Fruit fly (Drosophila melanogaster) whole organism, prepupa: ENCODE data around the gene CG33483.
A peak's percentile ranks its signal among the peaks of the same experiment; 100 is the strongest.

Experiments used
- Blimp-1 ChIP-seq: fragments of 200-800 bp; sonication (Bioruptor generic); optimal IDR thresholded peaks from 3 replicates; lab custom pipeline; 2017; ENCODE audit warnings: missing biosample characterization, missing genetic modification characterization, mild to moderate bottlenecking, moderate library complexity, missing genetic modification reagents
- CG11762 ChIP-seq: fragments of 200-800 bp; sonication (Bioruptor generic); optimal IDR thresholded peaks from 3 replicates; lab custom pipeline; 2016; ENCODE audit warnings: missing biosample characterization, missing genetic modification characterization; ENCODE audit not compliant: insufficient read depth
- CG15336 ChIP-seq: fragments of 200-800 bp; sonication (Bioruptor generic); IDR thresholded peaks from 2 replicates; pipeline ENCODE4 v1.3.6; 2022; ENCODE audit warnings: missing biosample characterization, missing genetic modification characterization
- CG1621 ChIP-seq: fragments of 200-800 bp; sonication (Bioruptor generic); optimal IDR thresholded peaks from 3 replicates; lab custom pipeline; 2018; ENCODE audit warnings: missing biosample characterization, mild to moderate bottlenecking, missing genetic modification characterization
- CG16779 ChIP-seq: fragments of 200-800 bp; sonication (Bioruptor generic); optimal IDR thresholded peaks from 3 replicates; lab custom pipeline; 2017; ENCODE audit warnings: missing biosample characterization, mild to moderate bottlenecking, missing genetic modification characterization
- CG31627 ChIP-seq: fragments of 200-800 bp; sonication (Bioruptor generic); optimal IDR thresholded peaks from 3 replicates; lab custom pipeline; 2016; ENCODE audit warnings: missing biosample characterization, missing genetic modification characterization
- CG32006 ChIP-seq: fragments of 200-800 bp; sonication (Bioruptor generic); optimal IDR thresholded peaks from 3 replicates; lab custom pipeline; 2017; ENCODE audit warnings: missing biosample characterization, mild to moderate bottlenecking, missing genetic modification characterization
- CG34406 ChIP-seq: fragments of 200-800 bp; sonication (Bioruptor generic); optimal IDR thresholded peaks from 3 replicates; lab custom pipeline; 2016; ENCODE audit warnings: missing biosample characterization, missing genetic modification characterization
- CG3919 ChIP-seq: fragments of 200-800 bp; sonication (Bioruptor generic); optimal IDR thresholded peaks from 3 replicates; lab custom pipeline; 2016; ENCODE audit warnings: missing biosample characterization, missing genetic modification characterization
- CG4318 ChIP-seq: fragments of 200-800 bp; sonication (Bioruptor generic); optimal IDR thresholded peaks from 3 replicates; lab custom pipeline; 2017; ENCODE audit warnings: missing biosample characterization, mild to moderate bottlenecking, missing genetic modification characterization
- CG6792 ChIP-seq: fragments of 200-800 bp; sonication (Bioruptor generic); optimal IDR thresholded peaks from 3 replicates; lab custom pipeline; 2016; ENCODE audit warnings: missing biosample characterization, missing genetic modification characterization
- CG6808 ChIP-seq: fragments of 200-800 bp; sonication (Bioruptor generic); optimal IDR thresholded peaks from 3 replicates; lab custom pipeline; 2017; ENCODE audit warnings: missing biosample characterization, missing genetic modification characterization, mild to moderate bottlenecking, moderate library complexity, missing genetic modification reagents
- CG6854 ChIP-seq: fragments of 200-800 bp; sonication (Bioruptor generic); optimal IDR thresholded peaks from 2 replicates; lab custom pipeline; 2017; ENCODE audit warnings: missing biosample characterization, mild to moderate bottlenecking, missing genetic modification characterization
- CG7368 ChIP-seq: fragments of 200-800 bp; sonication (Bioruptor generic); optimal IDR thresholded peaks from 3 replicates; lab custom pipeline; 2016; ENCODE audit warnings: missing biosample characterization, missing genetic modification characterization
- CG8319 ChIP-seq: fragments of 200-800 bp; sonication (Bioruptor generic); optimal IDR thresholded peaks from 3 replicates; lab custom pipeline; 2016; ENCODE audit warnings: missing biosample characterization, missing genetic modification characterization
- CG8632 ChIP-seq: fragments of 200-800 bp; sonication (Bioruptor generic); optimal IDR thresholded peaks from 3 replicates; lab custom pipeline; 2016; ENCODE audit warnings: missing biosample characterization, missing genetic modification characterization
- CG9139 ChIP-seq: fragments of 200-800 bp; sonication (Bioruptor generic); optimal IDR thresholded peaks from 3 replicates; lab custom pipeline; 2017; ENCODE audit warnings: missing biosample characterization, mild to moderate bottlenecking, missing genetic modification characterization
- Eip78C ChIP-seq: fragments of 200-800 bp; sonication (Bioruptor generic); peaks from one replicate; lab custom pipeline; 2016; ENCODE audit warnings: missing biosample characterization, missing genetic modification characterization
- Eip93F ChIP-seq: fragments of 200-800 bp; sonication (Bioruptor generic); optimal IDR thresholded peaks from 2 replicates; lab custom pipeline; 2016; ENCODE audit warnings: missing biosample characterization, mild to moderate bottlenecking, missing genetic modification characterization
- Ets21C ChIP-seq: fragments of 200-800 bp; sonication (Bioruptor generic); optimal IDR thresholded peaks from 3 replicates; lab custom pipeline; 2016; ENCODE audit warnings: missing biosample characterization, missing genetic modification characterization
- Gug ChIP-seq: fragments of 200-800 bp; sonication (Bioruptor generic); IDR thresholded peaks from 2 replicates; pipeline ENCODE4 v1.3.6; 2022; ENCODE audit warnings: missing biosample characterization, missing genetic modification characterization
- Hr39 ChIP-seq: fragments of 200-800 bp; sonication (Bioruptor generic); optimal IDR thresholded peaks from 2 replicates; lab custom pipeline; 2016; ENCODE audit warnings: missing biosample characterization, missing genetic modification characterization
- Hr4 ChIP-seq: fragments of 200-800 bp; sonication (Bioruptor generic); optimal IDR thresholded peaks from 3 replicates; lab custom pipeline; 2016; ENCODE audit warnings: missing biosample characterization, missing genetic modification characterization
- Lpt ChIP-seq: fragments of 200-800 bp; sonication (Bioruptor generic); optimal IDR thresholded peaks from 3 replicates; lab custom pipeline; 2016; ENCODE audit warnings: missing biosample characterization, missing genetic modification characterization
- OdsH ChIP-seq: fragments of 200-800 bp; sonication (Bioruptor generic); optimal IDR thresholded peaks from 3 replicates; lab custom pipeline; 2016; ENCODE audit warnings: missing biosample characterization, missing genetic modification characterization
- Sox102F ChIP-seq: fragments of 200-800 bp; sonication (Bioruptor generic); optimal IDR thresholded peaks from 2 replicates; lab custom pipeline; 2016; ENCODE audit warnings: missing biosample characterization, mild to moderate bottlenecking, missing genetic modification characterization
- dsx ChIP-seq: fragments of 200-800 bp; optimal IDR thresholded peaks from 3 replicates; lab custom pipeline; 2019; ENCODE audit warnings: missing biosample characterization, mild to moderate bottlenecking, missing genetic modification characterization, moderate library complexity; ENCODE audit not compliant: poor library complexity, severe bottlenecking
- esn ChIP-seq: fragments of 200-800 bp; sonication (Bioruptor generic); optimal IDR thresholded peaks from 2 replicates; lab custom pipeline; 2016; ENCODE audit warnings: missing biosample characterization, mild to moderate bottlenecking, missing genetic modification characterization, moderate library complexity
- fd59A ChIP-seq: fragments of 200-800 bp; sonication (Bioruptor generic); optimal IDR thresholded peaks from 2 replicates; lab custom pipeline; 2017; ENCODE audit warnings: missing biosample characterization, mild to moderate bottlenecking, missing genetic modification characterization, missing genetic modification reagents
- fd85E ChIP-seq: fragments of 200-800 bp; sonication (Bioruptor generic); optimal IDR thresholded peaks from 3 replicates; lab custom pipeline; 2016; ENCODE audit warnings: missing biosample characterization, missing genetic modification characterization
- fkh ChIP-seq: fragments of 200-800 bp; sonication (Bioruptor generic); optimal IDR thresholded peaks from 3 replicates; lab custom pipeline; 2017; ENCODE audit warnings: missing biosample characterization, mild to moderate bottlenecking, missing genetic modification characterization, moderate library complexity
- net ChIP-seq: fragments of 200-800 bp; sonication (Bioruptor generic); optimal IDR thresholded peaks from 3 replicates; lab custom pipeline; 2016; ENCODE audit warnings: missing biosample characterization, missing genetic modification characterization
- pdm3 ChIP-seq: fragments of 200-800 bp; sonication (Bioruptor generic); optimal IDR thresholded peaks from 3 replicates; lab custom pipeline; 2016; ENCODE audit warnings: missing biosample characterization, missing genetic modification characterization
- salr ChIP-seq, 2 experiments: fragments of 200-800 bp; sonication (Bioruptor generic); optimal IDR thresholded peaks; 3 replicates each; lab custom pipeline; 2016 to 2018; ENCODE audit warnings: missing biosample characterization in 2 of 2, missing genetic modification characterization in 2 of 2, mild to moderate bottlenecking in 1 of 2
- spab ChIP-seq: fragments of 200-800 bp; sonication (Bioruptor generic); optimal IDR thresholded peaks from 2 replicates; lab custom pipeline; 2017; ENCODE audit warnings: missing biosample characterization, mild to moderate bottlenecking, missing genetic modification characterization, missing genetic modification reagents
- ss ChIP-seq, 2 experiments: fragments of 200-800 bp; sonication (Bioruptor generic); optimal IDR thresholded peaks; 2 replicates in 1 of 2; 3 replicates in 1 of 2; lab custom pipeline; 2017 to 2018; ENCODE audit warnings: mild to moderate bottlenecking in 2 of 2, missing biosample characterization in 2 of 2, missing genetic modification characterization in 2 of 2, moderate library complexity in 1 of 2
- svp ChIP-seq: fragments of 200-800 bp; sonication (Bioruptor generic); peaks from one replicate; lab custom pipeline; 2016; ENCODE audit warnings: missing biosample characterization, missing genetic modification characterization
- vri ChIP-seq: fragments of 200-800 bp; sonication (Bioruptor generic); optimal IDR thresholded peaks from 3 replicates; lab custom pipeline; 2016; ENCODE audit warnings: missing biosample characterization, mild to moderate bottlenecking, missing genetic modification characterization

CG33483 gene

DNA sequence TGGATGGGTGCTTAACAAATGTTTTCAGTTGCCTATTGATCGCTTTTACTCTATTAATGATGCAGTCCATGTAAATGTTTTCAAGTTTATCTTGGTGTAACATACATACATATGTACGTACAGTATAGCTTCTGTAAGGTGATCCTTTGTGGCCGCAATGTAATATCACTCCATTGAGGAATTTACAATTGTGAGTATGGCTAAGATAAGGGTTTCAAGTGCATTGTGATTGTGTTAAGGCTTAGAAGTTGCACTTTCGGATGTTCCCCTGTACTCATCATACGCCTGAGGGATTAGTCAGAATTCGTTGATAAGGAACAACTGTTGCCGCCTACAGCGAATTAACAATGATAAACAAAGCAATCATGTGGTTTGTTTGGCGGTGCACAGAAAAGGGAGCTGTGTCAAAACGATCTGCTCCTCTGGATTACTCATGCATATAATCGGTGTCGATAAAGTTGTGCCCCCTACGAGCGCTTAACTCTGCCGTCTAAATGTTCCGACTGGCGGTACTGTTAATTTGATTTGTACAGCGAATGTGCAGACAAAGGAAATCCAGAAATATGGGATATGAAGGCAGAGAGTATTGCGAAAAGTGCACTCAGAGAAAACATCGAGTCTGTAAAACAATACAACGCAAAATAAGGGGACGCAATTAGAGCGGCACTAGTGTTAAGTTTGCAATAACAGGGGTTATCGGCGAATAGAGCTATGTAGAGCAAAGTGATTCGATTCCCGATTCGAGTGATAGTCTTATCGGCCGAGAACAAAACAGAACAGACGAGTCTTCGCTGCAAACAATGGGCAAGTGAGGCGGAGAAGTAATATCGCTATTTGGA lies 14.0 kb downstream of the CG33483 start (continued):
- peak; percentile 93 for TF ChIP-seq Eip78C (GFP tag; lab: Kevin White, UChicago)
- TF ChIP-seq Eip93F, result peak; percentile 38
- peak; percentile 73 for TF ChIP-seq net (GFP tag; lab: Kevin White, UChicago)
- peak; percentile 68 for TF ChIP-seq Lpt (GFP tag; lab: Kevin White, UChicago)
- peak; percentile 57 for TF ChIP-seq CG16779 (tag; lab: Kevin White, UChicago)
- peak; percentile 77 for TF ChIP-seq Gug (GFP tag; lab: Robert Waterston, UW)
- TF ChIP-seq CG6808, result peak; percentile 50
- TF ChIP-seq vri (GFP tag; lab: Kevin White, UChicago), result peak; percentile 75
- peak; percentile 57 for TF ChIP-seq spab (GFP tag; lab: Kevin White, UChicago)
- TF ChIP-seq fd85E (GFP tag; lab: Kevin White, UChicago), result no peak
- peak; percentile 51; the same call in 1 of the 2 replicates for TF ChIP-seq CG15336 (GFP tag; lab: Robert Waterston, UW)
- no peak for TF ChIP-seq fkh (GFP tag; lab: Kevin White, UChicago)
- peak; percentile 23 for TF ChIP-seq CG9139 (GFP tag; lab: Kevin White, UChicago)
- TF ChIP-seq CG8632 (GFP tag; lab: Kevin White, UChicago), result peak; percentile 74
- peak; percentile 89 for TF ChIP-seq esn (GFP tag; lab: Kevin White, UChicago)
- peak; percentile 77 for TF ChIP-seq CG34406
- TF ChIP-seq CG4318 (GFP tag; lab: Kevin White, UChicago), result peak; percentile 60
- TF ChIP-seq ss (GFP tag; optimal IDR thresholded peaks at IDR 0.05; lab: Kevin White, UChicago), result peak in 1 of 2 experiments; percentile 71
- peak; percentile 82 for TF ChIP-seq CG32006
- TF ChIP-seq CG7368 (GFP tag; lab: Kevin White, UChicago), result peak; percentile 80
- peak; percentile 52 for TF ChIP-seq fd59A (GFP tag; lab: Kevin White, UChicago)
- TF ChIP-seq CG11762, result peak; percentile 67
- peak; percentile 85 for TF ChIP-seq OdsH
- TF ChIP-seq CG6854 (GFP tag; lab: Kevin White, UChicago), result peak; percentile 17
- TF ChIP-seq Hr4 (GFP tag; lab: Kevin White, UChicago), result peak; percentile 85
- TF ChIP-seq, all 60 proteins: peak for 57

- no peak for TF ChIP-seq Eip93F
These were observed 14.7 kb downstream of the CG33483 start for dm6 chr3R:30887302-30887701.

DNA sequence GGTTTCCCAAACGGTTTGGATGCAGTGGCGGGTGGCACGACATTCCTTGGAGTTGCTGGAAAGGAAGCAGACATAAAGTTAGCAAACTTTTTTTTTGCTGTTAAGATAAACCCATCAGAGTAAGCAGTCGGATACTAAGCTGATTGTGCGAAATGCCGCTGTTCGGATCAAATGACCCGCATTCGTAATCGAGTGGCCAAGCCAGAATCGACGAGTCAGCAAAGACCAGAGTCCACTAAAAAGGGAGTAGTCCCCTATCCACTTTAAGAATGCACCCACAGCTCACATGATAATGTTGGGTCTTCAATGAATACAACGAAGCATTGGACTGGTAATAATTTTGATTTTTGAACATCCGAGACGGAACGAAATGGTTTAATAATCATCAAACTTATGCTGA lies 15.1 kb downstream of the CG33483 start:
- TF ChIP-seq CG6808, result no peak
- peak; percentile 43 for TF ChIP-seq svp (GFP tag; lab: Kevin White, UChicago)

DNA sequence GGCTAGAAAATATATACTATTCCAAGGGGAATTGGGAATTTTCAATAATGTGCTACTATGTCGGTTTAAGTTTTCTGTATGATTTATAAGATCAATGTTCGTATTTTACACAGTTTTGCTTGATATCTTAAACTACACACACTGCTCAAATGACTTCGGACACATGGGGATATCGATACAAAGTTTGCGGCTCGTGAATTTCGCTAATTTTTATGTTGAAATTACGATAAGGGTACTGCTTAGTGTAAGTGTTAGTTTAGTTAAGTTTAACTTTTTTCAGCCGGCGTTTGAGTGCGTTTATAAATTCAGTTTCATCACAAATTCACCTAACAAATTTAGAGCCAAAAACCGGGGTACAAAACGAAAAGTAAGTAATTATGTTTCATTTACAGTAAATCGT lies 18.6 kb downstream of the CG33483 start, which contains the start of gene CG15547:
CG15547 (minus strand) TSS at position 101 of the 400 bp plus-strand sequence.
- TF ChIP-seq CG6854 (GFP tag; lab: Kevin White, UChicago), result no peak
- TF ChIP-seq CG6808, result no peak
- TF ChIP-seq CG8319 (GFP tag; lab: Kevin White, UChicago), result no peak
- no peak for TF ChIP-seq CG4318 (GFP tag; lab: Kevin White, UChicago)
- TF ChIP-seq Blimp-1, result no peak
- TF ChIP-seq dsx (GFP tag; lab: Kevin White, UChicago), result no peak
- TF ChIP-seq fkh (GFP tag; lab: Kevin White, UChicago), result no peak
- TF ChIP-seq CG9139 (GFP tag; lab: Kevin White, UChicago), result no peak

DNA sequence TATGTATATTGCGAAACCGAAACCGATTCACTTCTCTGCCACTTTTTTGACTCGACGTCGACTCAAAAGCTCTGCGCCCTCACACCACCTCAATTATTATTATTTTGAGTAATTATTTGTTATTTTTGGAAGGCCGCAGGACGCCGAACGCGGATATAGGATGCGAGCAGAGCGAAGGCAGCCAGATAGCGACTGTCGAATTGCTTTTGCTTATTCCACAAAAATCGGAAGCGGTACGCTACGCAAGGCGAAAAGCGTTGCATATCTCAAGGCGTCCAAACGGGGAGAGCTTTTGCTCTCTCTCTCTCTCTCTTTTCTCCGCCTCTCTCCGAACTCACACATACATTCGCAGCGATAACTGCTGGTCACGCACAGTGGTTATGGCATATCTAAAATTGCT lies 21.1 kb downstream of the CG33483 start, which contains the start of gene CG12071:
CG12071 (minus strand) TSS at position 134 of the 400 bp plus-strand sequence.
- TF ChIP-seq pdm3 (no peak), Hr39 (GFP tag; lab: Kevin White, UChicago) (no peak), Ets21C (no peak), esn (GFP tag; lab: Kevin White, UChicago) (no peak), CG3919 (GFP tag; lab: Kevin White, UChicago) (no peak), vri (GFP tag; lab: Kevin White, UChicago) (no peak), CG31627 (GFP tag; lab: Kevin White, UChicago) (no peak), CG6808 (no peak), net (GFP tag; lab: Kevin White, UChicago) (no peak), CG4318 (GFP tag; lab: Kevin White, UChicago) (no peak), CG32006 (no peak), Sox102F (GFP tag; lab: Kevin White, UChicago) (no peak), CG9139 (GFP tag; lab: Kevin White, UChicago) (no peak), salr (GFP tag; optimal IDR thresholded peaks at IDR 0.05; lab: Kevin White, UChicago) (no peak), CG6792 (no peak), CG1621 (tag; lab: Kevin White, UChicago) (no peak), OdsH (no peak)
